3 worm cellular contexts compared by ENCODE assay signal in the genomic region with DNA sequence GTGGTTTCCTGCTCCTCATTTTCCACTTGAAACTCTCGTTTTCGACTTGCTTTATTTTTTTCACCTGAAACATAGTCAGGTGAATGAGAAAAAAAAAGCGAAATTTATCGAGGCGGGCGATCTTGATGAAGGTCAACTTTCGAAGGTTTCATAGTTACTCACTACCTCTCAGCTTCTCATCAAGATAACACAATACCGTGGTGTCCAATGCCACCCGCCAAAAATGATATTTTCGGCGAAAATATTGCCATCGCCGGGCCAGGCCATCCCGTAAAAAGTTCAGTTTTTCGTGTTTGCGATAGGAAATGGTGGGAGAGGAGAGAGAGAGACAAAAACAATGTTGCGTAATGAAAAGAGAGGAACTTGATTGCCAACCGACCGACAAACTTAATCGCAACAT.
A peak's percentile ranks its signal among the peaks of the same experiment; 100 is the strongest.
TF ChIP-seq lines count a peak whose summit lies in the region.

No protein-coding gene starts in this region.

TF ChIP-seq in whole organism, L1 larva, 84 proteins besides CTCF, POLR2A, EP300 and RAD21:
- no peak for TF ChIP-seq mdl-1 (tag; optimal IDR thresholded peaks at IDR 0.05; lab: Kevin White, UChicago)
- no peak for TF ChIP-seq efl-1 (optimal IDR thresholded peaks at IDR 0.05; lab: Kevin White, UChicago)
- peak in 1 of 2 experiments; percentile 85 for TF ChIP-seq efl-1 (GFP tag; optimal IDR thresholded peaks at IDR 0.05 in 1 of 2; lab: Kevin White, UChicago)
- peak; percentile 66 for TF ChIP-seq lin-14 (GFP tag; optimal IDR thresholded peaks at IDR 0.05; lab: Kevin White, UChicago)
- peak; percentile 73 for TF ChIP-seq nhr-85 (tag; lab: Kevin White, UChicago)
- TF ChIP-seq ztf-4 (tag; optimal IDR thresholded peaks at IDR 0.05; lab: Kevin White, UChicago) = no peak
- no peak for TF ChIP-seq ceh-63 (GFP tag; optimal IDR thresholded peaks at IDR 0.05; lab: Kevin White, UChicago)
- no peak for TF ChIP-seq nhr-77 (tag; optimal IDR thresholded peaks at IDR 0.05; lab: Kevin White, UChicago)
- no peak for TF ChIP-seq C34B4.2 (tag; optimal IDR thresholded peaks at IDR 0.05; lab: Kevin White, UChicago)
- TF ChIP-seq lsy-2 (tag; optimal IDR thresholded peaks at IDR 0.05; lab: Kevin White, UChicago) = peak in 1 of 2 experiments; percentile 6
- peak; percentile 80 for TF ChIP-seq blmp-1 (tag; optimal IDR thresholded peaks at IDR 0.05; lab: Kevin White, UChicago)
- TF ChIP-seq rnt-1 (tag; optimal IDR thresholded peaks at IDR 0.05; lab: Kevin White, UChicago) = peak; percentile 13

TF ChIP-seq in whole organism, L2 larva, 48 proteins besides CTCF, POLR2A, EP300 and RAD21:
- TF ChIP-seq aly-2 (tag; optimal IDR thresholded peaks at IDR 0.05; lab: Kevin White, UChicago) (no peak), ceh-16 (tag; optimal IDR thresholded peaks at IDR 0.05; lab: Kevin White, UChicago) (peak; percentile 63), mab-5 (tag; optimal IDR thresholded peaks at IDR 0.05; lab: Kevin White, UChicago) (no peak), nhr-21 (tag; optimal IDR thresholded peaks at IDR 0.05; lab: Kevin White, UChicago) (no peak), nhr-25 (tag; optimal IDR thresholded peaks at IDR 0.05; lab: Kevin White, UChicago) (peak; percentile 64), blmp-1 (tag; optimal IDR thresholded peaks at IDR 0.05; lab: Kevin White, UChicago; ENCODE audit: insufficient read depth) (peak; percentile 88), C34F6.9 (tag; optimal IDR thresholded peaks at IDR 0.05; lab: Kevin White, UChicago) (no peak)
TF ChIP-seq in whole organism, L2 larva: peak in this region for 3.

TF ChIP-seq in whole organism, L3 larva, 47 proteins besides CTCF, POLR2A, EP300 and RAD21:
- TF ChIP-seq elt-1 (tag; optimal IDR thresholded peaks at IDR 0.05; lab: Kevin White, UChicago) (peak; percentile 79), fos-1 (tag; optimal IDR thresholded peaks at IDR 0.05; lab: Kevin White, UChicago) (no peak), nhr-25 (tag; optimal IDR thresholded peaks at IDR 0.05; lab: Kevin White, UChicago) (peak; percentile 92), nhr-43 (tag; optimal IDR thresholded peaks at IDR 0.05; lab: Kevin White, UChicago; ENCODE audit: poor library complexity, severe bottlenecking) (no peak)

Comparison
In these comparisons a context has a peak if more than half of its experiments do, and no peak if none do; other contexts are left out.
1. Of the 22 proteins assayed by ChIP-seq in both whole organism, L1 larva and whole organism, L2 larva: peak only in whole organism, L1 larva: none; only in whole organism, L2 larva: none; in both: blmp-1; in neither: 20; mixed calls (peak in some experiments, not most) for 1.